Worm (Caenorhabditis elegans) whole organism, L1 larva: Measurements from ENCODE around the gene let-268.
A peak's percentile ranks its signal among the peaks of the same experiment; 100 is the strongest.
"Not testable (repeated sequence)": the region's sequence is repeated elsewhere in the genome, so short reads cannot be mapped to it uniquely, and the experiment has no call there.

Source experiments
- C04F5.9 ChIP-seq: sonication (generic microtip); optimal IDR thresholded peaks from 2 replicates; lab custom pipeline; 2016; ENCODE audit warnings: missing genetic modification characterization, missing compliant biosample characterization
- C16A3.4 ChIP-seq: fragments of 150-350 bp; optimal IDR thresholded peaks from 2 replicates; lab custom pipeline; 2014; ENCODE audit warnings: missing biosample characterization, missing genetic modification characterization
- aha-1 ChIP-seq: fragments of 150-350 bp; optimal IDR thresholded peaks from 2 replicates; lab custom pipeline; 2014; ENCODE audit warnings: missing biosample characterization, missing genetic modification characterization
- aly-2 ChIP-seq: fragments of 150-350 bp; optimal IDR thresholded peaks from 2 replicates; lab custom pipeline; 2014; ENCODE audit warnings: missing biosample characterization, missing genetic modification characterization
- blmp-1 ChIP-seq: fragments of 150-350 bp; optimal IDR thresholded peaks from 2 replicates; lab custom pipeline; 2014; ENCODE audit warnings: missing biosample characterization, missing genetic modification characterization
- ceh-63 ChIP-seq: fragments of 200-800 bp; sonication (Bioruptor generic); optimal IDR thresholded peaks from 2 replicates; lab custom pipeline; 2018; ENCODE audit warnings: mild to moderate bottlenecking, missing genetic modification characterization, missing compliant biosample characterization
- ceh-90 ChIP-seq: sonication (generic microtip); optimal IDR thresholded peaks from 2 replicates; lab custom pipeline; 2016; ENCODE audit warnings: missing genetic modification characterization, missing compliant biosample characterization
- efl-1 ChIP-seq, 4 experiments: fragments of 150-350 bp; optimal IDR thresholded peaks in 3 of 4; peaks in 1 of 4; 1 replicate in 1 of 4; 2 replicates in 3 of 4; lab custom pipeline; 2014; ENCODE audit warnings: missing biosample characterization in 2 of 4, missing genetic modification characterization in 2 of 4, missing genetic modification reagents in 2 of 4
- egl-13 ChIP-seq: sonication (generic microtip); optimal IDR thresholded peaks from 2 replicates; lab custom pipeline; 2016; ENCODE audit warnings: missing genotype, missing genetic modification reagents, missing genetic modification characterization, missing compliant biosample characterization
- egl-27 ChIP-seq, 2 experiments: fragments of 150-350 bp in 1 of 2; sonication (generic microtip); optimal IDR thresholded peaks; 3 replicates each; lab custom pipeline; 2017 to 2018; ENCODE audit warnings: missing biosample characterization in 2 of 2, missing genetic modification characterization in 2 of 2, missing genetic modification reagents in 2 of 2
- elt-3 ChIP-seq, 6 experiments: fragments of 150-350 bp in 1 of 6; sonication (generic microtip); optimal IDR thresholded peaks; 2 replicates each; lab custom pipeline; 2017 to 2018; ENCODE audit warnings: missing biosample characterization in 6 of 6, missing genetic modification characterization in 6 of 6, inconsistent platforms in 1 of 6
- irx-1 ChIP-seq: sonication (generic microtip); optimal IDR thresholded peaks from 2 replicates; lab custom pipeline; 2016; ENCODE audit warnings: missing genetic modification characterization, missing compliant biosample characterization
- lin-13 ChIP-seq: fragments of 150-350 bp; optimal IDR thresholded peaks from 2 replicates; lab custom pipeline; 2014; ENCODE audit warnings: missing biosample characterization, missing genetic modification reagents, missing genetic modification characterization
- lin-14 ChIP-seq: fragments of 200-800 bp; sonication (Bioruptor generic); optimal IDR thresholded peaks from 2 replicates; lab custom pipeline; 2018; ENCODE audit warnings: mild to moderate bottlenecking, missing genetic modification characterization, moderate library complexity, missing compliant biosample characterization
- lin-35 ChIP-seq, 2 experiments: fragments of 150-350 bp; optimal IDR thresholded peaks; 2 replicates each; lab custom pipeline; 2014; ENCODE audit warnings: missing biosample characterization in 2 of 2, missing genetic modification characterization in 2 of 2, missing genetic modification reagents in 2 of 2
- lsy-2 ChIP-seq, 2 experiments: fragments of 150-350 bp; optimal IDR thresholded peaks; 2 replicates each; lab custom pipeline; 2014; ENCODE audit warnings: missing biosample characterization in 2 of 2, missing genetic modification characterization in 2 of 2
- mdl-1 ChIP-seq, 2 experiments: fragments of 150-350 bp; optimal IDR thresholded peaks; 2 replicates each; lab custom pipeline; 2014 to 2017; ENCODE audit warnings: missing biosample characterization in 2 of 2, missing genetic modification characterization in 2 of 2, inconsistent platforms in 1 of 2
- nhr-11 ChIP-seq: fragments of 150-350 bp; optimal IDR thresholded peaks from 2 replicates; lab custom pipeline; 2014; ENCODE audit warnings: missing biosample characterization, missing genetic modification characterization
- nhr-19 ChIP-seq: fragments of 200-800 bp; sonication (Bioruptor generic); conservative IDR thresholded peaks from 2 replicates; pipeline ENCODE4 v1.3.6; 2022; ENCODE audit warnings: missing genetic modification characterization, missing compliant biosample characterization
- nhr-20 ChIP-seq: sonication (generic microtip); optimal IDR thresholded peaks from 2 replicates; lab custom pipeline; 2016; ENCODE audit warnings: mild to moderate bottlenecking, missing genetic modification characterization, missing compliant biosample characterization
- nhr-47 ChIP-seq: sonication (generic microtip); optimal IDR thresholded peaks from 2 replicates; lab custom pipeline; 2016; ENCODE audit warnings: mild to moderate bottlenecking, missing genetic modification characterization, moderate library complexity, missing compliant biosample characterization
- nhr-71 ChIP-seq: sonication (generic microtip); optimal IDR thresholded peaks from 2 replicates; lab custom pipeline; 2016; ENCODE audit warnings: mild to moderate bottlenecking, missing genetic modification characterization, moderate library complexity, missing compliant biosample characterization
- nhr-76 ChIP-seq: sonication (generic microtip); optimal IDR thresholded peaks from 2 replicates; lab custom pipeline; 2017; ENCODE audit warnings: missing biosample characterization, missing genetic modification characterization
- nhr-77 ChIP-seq: fragments of 150-350 bp; optimal IDR thresholded peaks from 2 replicates; lab custom pipeline; 2014; ENCODE audit warnings: missing biosample characterization, missing genetic modification characterization
- nhr-85 ChIP-seq: sonication (generic microtip); peaks from one replicate; lab custom pipeline; 2016; ENCODE audit warnings: missing genetic modification characterization, inconsistent platforms, missing compliant biosample characterization
- nhr-90 ChIP-seq: sonication (generic microtip); optimal IDR thresholded peaks from 2 replicates; lab custom pipeline; 2016; ENCODE audit warnings: mild to moderate bottlenecking, missing genetic modification characterization, missing compliant biosample characterization; ENCODE audit not compliant: poor library complexity
- pqm-1 ChIP-seq: sonication (generic microtip); optimal IDR thresholded peaks from 3 replicates; lab custom pipeline; 2017; ENCODE audit warnings: missing biosample characterization, missing genetic modification characterization
- skn-1 ChIP-seq: fragments of 150-350 bp; optimal IDR thresholded peaks from 2 replicates; lab custom pipeline; 2014; ENCODE audit warnings: missing biosample characterization, missing genetic modification characterization
- snu-23 ChIP-seq: sonication (generic microtip); optimal IDR thresholded peaks from 2 replicates; lab custom pipeline; 2016; ENCODE audit warnings: missing genetic modification characterization, missing compliant biosample characterization
- sox-4 ChIP-seq: sonication (generic microtip); optimal IDR thresholded peaks from 2 replicates; lab custom pipeline; 2016; ENCODE audit warnings: missing genetic modification characterization, missing compliant biosample characterization
- sup-37 ChIP-seq: fragments of 200-800 bp; sonication (Bioruptor generic); optimal IDR thresholded peaks from 2 replicates; lab custom pipeline; 2018; ENCODE audit warnings: mild to moderate bottlenecking, missing genetic modification characterization, missing compliant biosample characterization
- swsn-7 ChIP-seq: sonication (generic microtip); optimal IDR thresholded peaks from 2 replicates; lab custom pipeline; 2016; ENCODE audit warnings: missing genetic modification characterization, missing compliant biosample characterization
- tlp-1 ChIP-seq: fragments of 150-350 bp; optimal IDR thresholded peaks from 2 replicates; lab custom pipeline; 2014; ENCODE audit warnings: missing biosample characterization, missing genetic modification characterization
- unc-30 ChIP-seq: sonication (generic microtip); optimal IDR thresholded peaks from 2 replicates; lab custom pipeline; 2017; ENCODE audit warnings: missing biosample characterization, missing genetic modification characterization
- unc-62 ChIP-seq: fragments of 150-350 bp; optimal IDR thresholded peaks from 2 replicates; lab custom pipeline; 2014; ENCODE audit warnings: missing biosample characterization, missing genetic modification reagents, missing genetic modification characterization
- unc-98 ChIP-seq: fragments of 200-800 bp; sonication (Bioruptor generic); IDR thresholded peaks from 2 replicates; pipeline ENCODE4 v1.3.6; 2022; ENCODE audit warnings: missing genetic modification characterization, missing compliant biosample characterization
- vab-15 ChIP-seq: sonication (generic microtip); optimal IDR thresholded peaks from 2 replicates; lab custom pipeline; 2017; ENCODE audit warnings: missing genotype, mild to moderate bottlenecking, missing genetic modification characterization, missing compliant biosample characterization

The let-268 gene

ce11 chrII:10011733-10012132 is 28.0 kb downstream of the let-268 start (continued):
- no peak for TF ChIP-seq efl-1 (optimal IDR thresholded peaks at IDR 0.05; lab: Kevin White, UChicago)
- TF ChIP-seq efl-1 (GFP tag; optimal IDR thresholded peaks at IDR 0.05 in 1 of 2; lab: Kevin White, UChicago): peak in 1 of 2 experiments; percentile 81
- no peak for TF ChIP-seq egl-27 (tag; optimal IDR thresholded peaks at IDR 0.05; lab: Kevin White, UChicago)
- no peak for TF ChIP-seq ceh-63 (GFP tag; lab: Kevin White, UChicago)
- no peak for TF ChIP-seq unc-98 (GFP tag; lab: Robert Waterston, UW)
- no peak for TF ChIP-seq sup-37 (GFP tag; lab: Kevin White, UChicago)
- TF ChIP-seq tlp-1: no peak
- TF ChIP-seq lin-35 (GFP tag; optimal IDR thresholded peaks at IDR 0.05; lab: Kevin White, UChicago): no peak
- no peak for TF ChIP-seq skn-1 (tag; lab: Kevin White, UChicago)
- peak; percentile 3 for TF ChIP-seq nhr-85 (tag; lab: Kevin White, UChicago)
- TF ChIP-seq nhr-71: no peak
- no peak for TF ChIP-seq nhr-47
- TF ChIP-seq sox-4 (tag; lab: Kevin White, UChicago): no peak
- TF ChIP-seq pqm-1: no peak
- TF ChIP-seq unc-30 (tag; lab: Kevin White, UChicago): no peak
- TF ChIP-seq nhr-19: no peak
- TF ChIP-seq nhr-20 (tag; lab: Kevin White, UChicago): peak; percentile 26
- no peak for TF ChIP-seq nhr-77
- no peak for TF ChIP-seq C04F5.9 (tag; lab: Kevin White, UChicago)

DNA sequence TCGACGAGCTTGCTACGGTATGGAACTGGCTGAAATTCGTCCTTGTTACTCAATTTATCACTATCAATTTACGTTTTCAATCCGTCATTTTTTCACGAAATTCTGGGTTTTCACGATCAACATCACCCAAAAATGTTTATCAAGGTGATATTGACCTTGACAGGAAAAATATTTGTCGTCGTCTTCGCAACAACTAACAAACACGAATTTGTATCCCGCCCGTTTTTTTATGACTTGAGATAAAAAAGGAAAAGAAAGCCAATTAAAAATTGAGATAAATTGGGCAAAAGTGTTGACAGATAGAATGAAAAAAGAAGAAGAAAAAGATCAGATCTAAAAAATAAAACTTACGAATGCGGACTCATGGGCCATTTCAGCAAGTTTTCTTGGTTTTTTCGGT is 28.9 kb downstream of the let-268 start:
- TF ChIP-seq snu-23 (GFP tag; lab: Kevin White, UChicago) (peak; percentile 23), nhr-85 (tag; lab: Kevin White, UChicago) (peak; percentile 76), C16A3.4 (peak; percentile 6), lin-14 (GFP tag; lab: Kevin White, UChicago) (peak; percentile 77), nhr-90 (tag; lab: Kevin White, UChicago) (peak; percentile 52), elt-3 (tag; optimal IDR thresholded peaks at IDR 0.05; lab: Kevin White, UChicago) (peak in 5 of 6 experiments; percentile 0 to 80 (median 42)), nhr-71 (peak; percentile 40), nhr-20 (tag; lab: Kevin White, UChicago) (peak; percentile 10), blmp-1 (tag; lab: Kevin White, UChicago) (peak; percentile 84), sup-37 (GFP tag; lab: Kevin White, UChicago) (no peak), irx-1 (no peak), egl-13 (no peak)

- no peak for TF ChIP-seq lsy-2 (tag; optimal IDR thresholded peaks at IDR 0.05; lab: Kevin White, UChicago)
- no peak for TF ChIP-seq tlp-1
- TF ChIP-seq snu-23 (GFP tag; lab: Kevin White, UChicago): no peak
- TF ChIP-seq aly-2 (tag; lab: Kevin White, UChicago): no peak
- no peak for TF ChIP-seq swsn-7 (tag; lab: Kevin White, UChicago)
- TF ChIP-seq unc-30 (tag; lab: Kevin White, UChicago): no peak
- no peak for TF ChIP-seq nhr-76
- TF ChIP-seq aha-1 (tag; lab: Kevin White, UChicago): no peak
- no peak for TF ChIP-seq lin-13 (GFP tag; lab: Kevin White, UChicago)
- TF ChIP-seq nhr-90 (tag; lab: Kevin White, UChicago): no peak
Observed at ce11 chrII:10008552-10008951, 31.2 kb downstream of the let-268 start.

- TF ChIP-seq unc-62 (GFP tag; lab: Kevin White, UChicago) (no peak), elt-3 (tag; optimal IDR thresholded peaks at IDR 0.05; lab: Kevin White, UChicago) (no peak), nhr-11 (tag; lab: Kevin White, UChicago) (no peak), ceh-90 (no peak)
- TF ChIP-seq, all 84 proteins: peak for 0
Observed at ce11 chrII:10007917-10008316, 31.9 kb downstream of the let-268 start, which contains the start of gene ZK892.5. Gene ZK892.5 (plus strand): TSS chrII:10008217.

ce11 chrII:10006266-10006665 is 33.5 kb downstream of the let-268 start, which contains the start of gene ZK892.4:
Gene ZK892.4 (plus strand): TSS chrII:10006566.
- not testable (repeated sequence) for TF ChIP-seq mdl-1 (tag; optimal IDR thresholded peaks at IDR 0.05; lab: Kevin White, UChicago); vab-15 (tag; lab: Kevin White, UChicago); egl-13
